Fruit fly (Drosophila melanogaster) whole organism: Measurements from ENCODE around the gene noc.

Source experiments
- CG8478 ChIP-seq: fragments of >200 bp; optimal IDR thresholded peaks from 2 replicates; lab custom pipeline; 2018; ENCODE audit warnings: inconsistent platforms
- Dll ChIP-seq: fragments of >200 bp; optimal IDR thresholded peaks from 2 replicates; lab custom pipeline; 2017
- EcR ChIP-seq, 2 experiments: fragments of >200 bp; optimal IDR thresholded peaks; 2 replicates each; lab custom pipeline; 2017; ENCODE audit warnings: missing biosample characterization in 2 of 2, missing genetic modification characterization in 2 of 2, missing genetic modification reagents in 2 of 2
- pan ChIP-seq: fragments of >200 bp; optimal IDR thresholded peaks from 2 replicates; lab custom pipeline; 2017
- psq ChIP-seq: fragments of >200 bp; optimal IDR thresholded peaks from 2 replicates; lab custom pipeline; 2017

dm6 chr2L:14448784-14449183 is 41.9 kb upstream of the noc start:
- TF ChIP-seq pan (lab: Kevin White, UChicago): no peak
- TF ChIP-seq CG8478 (lab: Kevin White, UChicago): no peak
- TF ChIP-seq EcR (GFP tag; optimal IDR thresholded peaks at IDR 0.05; lab: Kevin White, UChicago): no peak
- TF ChIP-seq Dll (lab: Kevin White, UChicago): no peak
- no peak for TF ChIP-seq psq (lab: Kevin White, UChicago)
